Fruit fly (Drosophila melanogaster) whole organism, wandering third instar larva: ENCODE data around the gene CG45075.

Experiments
- CrebA ChIP-seq: fragments of 200-800 bp; sonication (Bioruptor generic); optimal IDR thresholded peaks from 2 replicates; lab custom pipeline; 2016; ENCODE audit warnings: missing biosample characterization, mild to moderate bottlenecking, missing genetic modification characterization, borderline replicate concordance
- br ChIP-seq: fragments of 200-800 bp; sonication (Bioruptor generic); optimal IDR thresholded peaks from 2 replicates; lab custom pipeline; 2016; ENCODE audit warnings: missing biosample characterization, missing genetic modification characterization
- ey ChIP-seq: fragments of 200-800 bp; sonication (Bioruptor generic); optimal IDR thresholded peaks from 2 replicates; lab custom pipeline; 2016; ENCODE audit warnings: missing biosample characterization, missing genetic modification characterization
- lola ChIP-seq: fragments of >200 bp; optimal IDR thresholded peaks from 2 replicates; lab custom pipeline; 2017; ENCODE audit warnings: missing biosample characterization, missing genetic modification characterization
- pan ChIP-seq: fragments of >200 bp; optimal IDR thresholded peaks from 2 replicates; lab custom pipeline; 2017

DNA sequence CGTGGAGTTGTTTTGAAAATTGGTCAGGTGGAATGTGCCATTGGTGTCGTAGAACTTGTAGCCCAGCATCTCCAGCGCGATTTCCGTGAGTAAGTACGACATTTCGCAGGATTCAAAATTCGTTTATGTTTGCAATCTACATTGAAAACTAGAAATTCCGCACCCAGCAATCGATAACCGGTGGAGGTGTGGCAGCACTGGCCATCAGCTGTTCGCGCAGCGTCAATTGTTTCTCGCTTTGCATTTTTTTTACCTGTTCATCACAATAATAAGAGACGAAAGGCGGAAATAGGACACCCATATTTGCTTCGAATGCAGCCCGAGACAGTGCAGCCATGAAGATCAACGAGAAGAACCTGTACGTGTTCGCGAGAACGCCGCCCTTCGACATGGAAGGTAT lies 42.7 kb upstream of the CG45075 start, which contains the start of the genes CG34179 and slmo:
- TF ChIP-seq CrebA (GFP tag; lab: Kevin White, UChicago), result no peak
- no peak for TF ChIP-seq pan (lab: Kevin White, UChicago)
- no peak for TF ChIP-seq lola
- TF ChIP-seq br (GFP tag; lab: Kevin White, UChicago), result no peak
- no peak for TF ChIP-seq ey (GFP tag; lab: Kevin White, UChicago)
